Worm (Caenorhabditis elegans): ENCODE results near the gene nhr-203.

The nhr-203 gene

ce11 chrV:422133-422532 lies 37.5 kb upstream of the nhr-203 start, which contains the start of gene dod-20:
dod-20 (plus strand) TSS chrV:422433.
- TF ChIP-seq ZK546.5 (tag; optimal IDR thresholded peaks at IDR 0.05) (no peak), nhr-67 (tag; optimal IDR thresholded peaks at IDR 0.05) (no peak), unc-62 (GFP tag; optimal IDR thresholded peaks at IDR 0.05) (no peak), elt-2 (tag; optimal IDR thresholded peaks at IDR 0.05) (peak; percentile 61), nhr-25 (tag; optimal IDR thresholded peaks at IDR 0.05) (no peak)

DNA sequence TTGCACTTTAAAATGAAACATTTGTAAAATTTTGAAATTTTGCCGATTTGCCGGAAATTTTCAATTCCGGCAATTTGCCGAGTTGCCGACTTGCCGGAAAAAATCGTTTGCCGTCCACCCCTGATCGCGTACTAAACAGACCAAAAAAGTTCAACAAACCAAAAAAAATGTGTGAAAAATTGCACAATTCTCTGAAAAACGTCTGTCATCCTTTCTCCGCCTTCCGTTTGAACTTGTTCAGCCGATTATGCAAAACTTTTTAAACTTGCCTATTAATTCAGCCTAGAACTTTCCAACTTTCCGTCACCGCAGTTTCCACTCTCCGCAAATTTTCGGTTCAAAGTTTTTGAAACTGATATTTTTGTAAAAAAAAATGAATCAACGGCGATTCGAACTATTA lies 35.5 kb upstream of the nhr-203 start, which contains the start of gene B0554.5:
Gene B0554.5, plus strand, starts transcription at position 301 of the 400 bp plus-strand sequence.
- TF ChIP-seq snpc-4 (tag; optimal IDR thresholded peaks at IDR 0.05): no peak
- TF ChIP-seq nhr-25 (tag; optimal IDR thresholded peaks at IDR 0.05): no peak
- TF ChIP-seq ceh-82 (tag; optimal IDR thresholded peaks at IDR 0.05): no peak
- no peak for TF ChIP-seq nhr-28 (tag; optimal IDR thresholded peaks at IDR 0.05)
- no peak for TF ChIP-seq sea-2 (GFP tag; optimal IDR thresholded peaks at IDR 0.05)
- TF ChIP-seq nhr-76 (tag; optimal IDR thresholded peaks at IDR 0.05): no peak
- TF ChIP-seq nhr-77 (tag; optimal IDR thresholded peaks at IDR 0.05): no peak
- TF ChIP-seq nhr-11 (tag; optimal IDR thresholded peaks at IDR 0.05): no peak
- TF ChIP-seq ceh-28 (tag; optimal IDR thresholded peaks at IDR 0.05): no peak
- no peak for TF ChIP-seq lin-15B (tag; optimal IDR thresholded peaks at IDR 0.05)
- TF ChIP-seq egl-5 (tag; optimal IDR thresholded peaks at IDR 0.05): no peak

DNA sequence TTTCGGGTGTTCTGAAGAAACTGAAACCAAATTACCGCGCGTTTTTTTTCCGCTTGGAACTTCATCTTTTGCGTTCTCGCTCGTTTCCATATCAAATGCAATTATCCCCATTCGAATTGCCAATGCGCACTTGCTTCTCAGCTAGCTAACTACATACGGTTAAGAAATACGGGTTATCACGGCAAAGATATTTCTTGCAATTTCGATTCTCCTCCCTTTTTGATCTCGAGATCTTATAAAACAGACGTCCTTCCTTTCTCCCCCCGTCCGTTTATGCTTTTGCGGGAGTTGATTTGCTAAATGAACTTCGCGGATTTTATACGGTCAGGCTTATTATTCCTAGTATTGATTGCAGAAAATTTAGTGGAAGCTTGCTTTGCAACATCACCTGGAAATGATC lies 30.8 kb upstream of the nhr-203 start, which contains the start of gene B0554.4:
Gene B0554.4, plus strand, starts transcription at position 301 of the 400 bp plus-strand sequence.
- no peak for TF ChIP-seq snpc-4 (tag; optimal IDR thresholded peaks at IDR 0.05)
- no peak for TF ChIP-seq aly-2 (tag; optimal IDR thresholded peaks at IDR 0.05)
- TF ChIP-seq nfya-1 (tag; optimal IDR thresholded peaks at IDR 0.05; ENCODE audit: insufficient read depth): no peak
- no peak for TF ChIP-seq elt-2 (tag; optimal IDR thresholded peaks at IDR 0.05)
- TF ChIP-seq nhr-11 (tag; optimal IDR thresholded peaks at IDR 0.05): no peak
- no peak for TF ChIP-seq pqm-1 (tag; optimal IDR thresholded peaks at IDR 0.05)
- no peak for TF ChIP-seq ztf-11 (tag; optimal IDR thresholded peaks at IDR 0.05)
- no peak for TF ChIP-seq eor-1 (tag; optimal IDR thresholded peaks at IDR 0.05)
- no peak for TF ChIP-seq ama-1 (optimal IDR thresholded peaks at IDR 0.05)
- TF ChIP-seq unc-39 (tag; optimal IDR thresholded peaks at IDR 0.05): no peak
- no peak for TF ChIP-seq daf-12 (tag; optimal IDR thresholded peaks at IDR 0.05)
- TF ChIP-seq zag-1 (tag; optimal IDR thresholded peaks at IDR 0.05): no peak
- TF ChIP-seq skn-1 (tag; optimal IDR thresholded peaks at IDR 0.05): no peak
- TF ChIP-seq egl-27 (tag; optimal IDR thresholded peaks at IDR 0.05): no peak
- TF ChIP-seq mdl-1 (tag; optimal IDR thresholded peaks at IDR 0.05): no peak
- TF ChIP-seq nhr-237 (tag; optimal IDR thresholded peaks at IDR 0.05): no peak

ce11 chrV:432991-433390 lies 26.6 kb upstream of the nhr-203 start:
- no peak for TF ChIP-seq pha-4 (tag; optimal IDR thresholded peaks at IDR 0.05)
- TF ChIP-seq aly-2 (tag; optimal IDR thresholded peaks at IDR 0.05): no peak
- TF ChIP-seq fkh-2 (tag; optimal IDR thresholded peaks at IDR 0.05): no peak
- TF ChIP-seq snpc-4 (tag; optimal IDR thresholded peaks at IDR 0.05): no peak

ce11 chrV:433898-434297 lies 25.7 kb upstream of the nhr-203 start, which contains the start of gene B0554.2:
B0554.2 (plus strand) TSS chrV:434198.
- TF ChIP-seq ztf-4 (tag; optimal IDR thresholded peaks at IDR 0.05) (no peak), eor-1 (tag; optimal IDR thresholded peaks at IDR 0.05) (no peak), unc-62 (GFP tag; optimal IDR thresholded peaks at IDR 0.05) (no peak), sea-2 (GFP tag; optimal IDR thresholded peaks at IDR 0.05) (no peak), nhr-43 (tag; optimal IDR thresholded peaks at IDR 0.05; ENCODE audit: poor library complexity, severe bottlenecking) (no peak), snpc-4 (tag; optimal IDR thresholded peaks at IDR 0.05) (no peak), mdl-1 (tag; optimal IDR thresholded peaks at IDR 0.05) (no peak), lin-15B (tag; optimal IDR thresholded peaks at IDR 0.05) (no peak), ceh-16 (tag; optimal IDR thresholded peaks at IDR 0.05) (no peak), nhr-76 (tag; optimal IDR thresholded peaks at IDR 0.05) (no peak), nhr-23 (tag; optimal IDR thresholded peaks at IDR 0.05) (no peak), nhr-67 (tag; optimal IDR thresholded peaks at IDR 0.05) (no peak), ama-1 (optimal IDR thresholded peaks at IDR 0.05) (no peak), tbx-2 (tag; optimal IDR thresholded peaks at IDR 0.05) (no peak), unc-39 (tag; optimal IDR thresholded peaks at IDR 0.05) (no peak), skn-1 (tag; optimal IDR thresholded peaks at IDR 0.05) (no peak), lsy-12 (tag; optimal IDR thresholded peaks at IDR 0.05) (no peak)

Measured in whole organism, L3 larva.